Fruit fly (Drosophila melanogaster): ENCODE data around the gene rod.

rod gene

dm6 chr3R:31608438-31609188 lies 27.9 kb downstream of the rod start (continued):
- TF ChIP-seq CG8632 (GFP tag; optimal IDR thresholded peaks at IDR 0.05) (no peak), fd85E (GFP tag; optimal IDR thresholded peaks at IDR 0.05) (no peak), CG7368 (GFP tag; optimal IDR thresholded peaks at IDR 0.05) (no peak), CG16779 (tag; optimal IDR thresholded peaks at IDR 0.05) (no peak), CG1621 (tag; optimal IDR thresholded peaks at IDR 0.05) (no peak), cyc (GFP tag; optimal IDR thresholded peaks at IDR 0.05) (no peak), CG8319 (GFP tag; optimal IDR thresholded peaks at IDR 0.05) (no peak), Ets21C (GFP tag; optimal IDR thresholded peaks at IDR 0.05) (no peak), esn (GFP tag; optimal IDR thresholded peaks at IDR 0.05) (no peak)

- TF ChIP-seq Lpt (GFP tag; optimal IDR thresholded peaks at IDR 0.05) = no peak
- peak; percentile 43 for TF ChIP-seq Sox102F (GFP tag; optimal IDR thresholded peaks at IDR 0.05)
- TF ChIP-seq achi (GFP tag; optimal IDR thresholded peaks at IDR 0.05) = no peak
- no peak for TF ChIP-seq dac (GFP tag; optimal IDR thresholded peaks at IDR 0.05)
- TF ChIP-seq spab (GFP tag; optimal IDR thresholded peaks at IDR 0.05) = no peak
- TF ChIP-seq CG6854 (GFP tag; optimal IDR thresholded peaks at IDR 0.05) = peak; percentile 63
- TF ChIP-seq CG8632 (GFP tag; optimal IDR thresholded peaks at IDR 0.05) = no peak
- TF ChIP-seq CG6792 (GFP tag; optimal IDR thresholded peaks at IDR 0.05) = peak; percentile 7
- TF ChIP-seq dsx (GFP tag; optimal IDR thresholded peaks at IDR 0.05; ENCODE audit: poor library complexity, severe bottlenecking) = peak; percentile 13
- no peak for TF ChIP-seq Hr38 (GFP tag; optimal IDR thresholded peaks at IDR 0.05)
- no peak for TF ChIP-seq topi (GFP tag; optimal IDR thresholded peaks at IDR 0.05)
- peak; percentile 61 for TF ChIP-seq fkh (GFP tag; optimal IDR thresholded peaks at IDR 0.05)
- TF ChIP-seq CG7368 (GFP tag; optimal IDR thresholded peaks at IDR 0.05) = peak; percentile 39
- TF ChIP-seq fd85E (GFP tag; optimal IDR thresholded peaks at IDR 0.05) = no peak
- peak; percentile 55 for TF ChIP-seq CG9139 (GFP tag; optimal IDR thresholded peaks at IDR 0.05)
- TF ChIP-seq eg (GFP tag; IDR thresholded peaks at IDR 0.05) = no peak
- no peak for TF ChIP-seq CG10669 (GFP tag; optimal IDR thresholded peaks at IDR 0.05)
- no peak for TF ChIP-seq Blimp-1 (GFP tag; optimal IDR thresholded peaks at IDR 0.05)
- no peak for TF ChIP-seq Ets96B (tag; optimal IDR thresholded peaks at IDR 0.05)
- TF ChIP-seq CG8319 (GFP tag; optimal IDR thresholded peaks at IDR 0.05) = no peak
- TF ChIP-seq esn (GFP tag; optimal IDR thresholded peaks at IDR 0.05) = peak; percentile 14
- no peak for TF ChIP-seq Met (GFP tag; optimal IDR thresholded peaks at IDR 0.05)
- TF ChIP-seq CG4318 (GFP tag; optimal IDR thresholded peaks at IDR 0.05) = no peak
- TF ChIP-seq Gug (GFP tag; IDR thresholded peaks at IDR 0.05) = no peak
- TF ChIP-seq CG31627 (GFP tag; optimal IDR thresholded peaks at IDR 0.05) = no peak
- TF ChIP-seq Eip93F (GFP tag; optimal IDR thresholded peaks at IDR 0.05) = peak; percentile 46
- TF ChIP-seq CG6163 (GFP tag; IDR thresholded peaks at IDR 0.05) = no peak
- TF ChIP-seq CG34406 (GFP tag; optimal IDR thresholded peaks at IDR 0.05) = no peak
- TF ChIP-seq salr (GFP tag; optimal IDR thresholded peaks at IDR 0.05) = no peak
- TF ChIP-seq Ets21C (GFP tag; optimal IDR thresholded peaks at IDR 0.05) = no peak
- peak in 1 of 2 experiments; percentile 51 for TF ChIP-seq ss (GFP tag; optimal IDR thresholded peaks at IDR 0.05)
- no peak for TF ChIP-seq CG10631 (GFP tag; optimal IDR thresholded peaks at IDR 0.05)
- no peak for TF ChIP-seq svp (GFP tag)
- no peak for TF ChIP-seq CG8119 (GFP tag; IDR thresholded peaks at IDR 0.05)
- TF ChIP-seq CG16779 (tag; optimal IDR thresholded peaks at IDR 0.05) = no peak
- TF ChIP-seq cyc (GFP tag; optimal IDR thresholded peaks at IDR 0.05) = no peak
- TF ChIP-seq CG6808 (GFP tag; optimal IDR thresholded peaks at IDR 0.05) = no peak
- peak; percentile 3 for TF ChIP-seq CG1621 (tag; optimal IDR thresholded peaks at IDR 0.05)
- no peak for TF ChIP-seq OdsH (GFP tag; optimal IDR thresholded peaks at IDR 0.05)
- TF ChIP-seq CG11762 (GFP tag; optimal IDR thresholded peaks at IDR 0.05; ENCODE audit: insufficient read depth) = no peak
- TF ChIP-seq CG3032 (tag; optimal IDR thresholded peaks at IDR 0.05) = no peak
- peak; percentile 57 for TF ChIP-seq CG3919 (GFP tag; optimal IDR thresholded peaks at IDR 0.05)
- TF ChIP-seq Hr4 (GFP tag; optimal IDR thresholded peaks at IDR 0.05) = no peak
- TF ChIP-seq lz (GFP tag; optimal IDR thresholded peaks at IDR 0.05) = peak; percentile 22
- no peak for TF ChIP-seq fd59A (GFP tag; optimal IDR thresholded peaks at IDR 0.05)
- peak; percentile 70 for TF ChIP-seq Sox14 (GFP tag; optimal IDR thresholded peaks at IDR 0.05)
Observed at dm6 chr3R:31609413-31610054, 28.8 kb downstream of the rod start.
